Fruit fly (Drosophila melanogaster) whole organism, prepupa: ENCODE measurements around the gene CG31676.

Experiments
- Blimp-1 ChIP-seq: fragments of 200-800 bp; sonication (Bioruptor generic); optimal IDR thresholded peaks from 3 replicates; lab custom pipeline; 2017; ENCODE audit warnings: missing biosample characterization, missing genetic modification characterization, mild to moderate bottlenecking, moderate library complexity, missing genetic modification reagents
- CG6808 ChIP-seq: fragments of 200-800 bp; sonication (Bioruptor generic); optimal IDR thresholded peaks from 3 replicates; lab custom pipeline; 2017; ENCODE audit warnings: missing biosample characterization, missing genetic modification characterization, mild to moderate bottlenecking, moderate library complexity, missing genetic modification reagents
- CG6854 ChIP-seq: fragments of 200-800 bp; sonication (Bioruptor generic); optimal IDR thresholded peaks from 2 replicates; lab custom pipeline; 2017; ENCODE audit warnings: missing biosample characterization, mild to moderate bottlenecking, missing genetic modification characterization
- Eip78C ChIP-seq: fragments of 200-800 bp; sonication (Bioruptor generic); peaks from one replicate; lab custom pipeline; 2016; ENCODE audit warnings: missing biosample characterization, missing genetic modification characterization
- Smox ChIP-seq: fragments of 200-800 bp; sonication (Bioruptor generic); optimal IDR thresholded peaks from 3 replicates; lab custom pipeline; 2016; ENCODE audit warnings: missing biosample characterization, missing genetic modification characterization
- achi ChIP-seq: fragments of 200-800 bp; sonication (Bioruptor generic); optimal IDR thresholded peaks from 3 replicates; lab custom pipeline; 2016; ENCODE audit warnings: missing biosample characterization, missing genetic modification characterization
- dsx ChIP-seq: fragments of 200-800 bp; optimal IDR thresholded peaks from 3 replicates; lab custom pipeline; 2019; ENCODE audit warnings: missing biosample characterization, mild to moderate bottlenecking, missing genetic modification characterization, moderate library complexity; ENCODE audit not compliant: poor library complexity, severe bottlenecking
- net ChIP-seq: fragments of 200-800 bp; sonication (Bioruptor generic); optimal IDR thresholded peaks from 3 replicates; lab custom pipeline; 2016; ENCODE audit warnings: missing biosample characterization, missing genetic modification characterization
- spab ChIP-seq: fragments of 200-800 bp; sonication (Bioruptor generic); optimal IDR thresholded peaks from 2 replicates; lab custom pipeline; 2017; ENCODE audit warnings: missing biosample characterization, mild to moderate bottlenecking, missing genetic modification characterization, missing genetic modification reagents
- topi ChIP-seq: fragments of 200-800 bp; sonication (Bioruptor generic); optimal IDR thresholded peaks from 3 replicates; lab custom pipeline; 2016; ENCODE audit warnings: missing biosample characterization, missing genetic modification characterization

DNA sequence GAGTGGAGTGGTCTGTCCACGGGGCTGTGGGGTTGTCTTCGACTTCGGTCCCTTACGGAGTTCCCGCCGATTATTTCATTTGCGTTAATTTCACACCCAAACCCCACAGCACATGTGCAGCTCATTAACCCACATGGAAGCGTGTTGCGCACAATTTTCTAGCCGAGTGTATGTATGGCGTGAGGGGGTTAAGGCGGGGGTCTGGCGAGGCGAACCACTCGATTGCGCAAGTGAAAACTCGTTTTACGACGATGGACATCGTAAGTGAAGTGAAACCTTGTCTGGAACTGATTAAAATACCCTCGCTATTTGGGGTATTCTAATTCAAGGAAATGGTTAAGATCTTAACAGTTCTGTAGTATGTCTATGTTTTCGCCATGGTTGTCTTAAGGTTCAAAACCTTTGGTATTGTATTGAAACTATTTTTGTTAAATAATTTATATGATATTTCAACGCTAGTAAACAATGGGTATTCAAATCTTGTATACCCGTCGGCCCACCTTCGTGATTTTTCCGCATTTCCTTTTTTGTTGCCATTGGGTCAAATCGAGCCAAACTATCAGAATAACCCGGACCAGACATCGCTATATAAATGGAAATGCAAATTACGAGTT, 29.4 kb upstream of the CG31676 start:
- peak; percentile 82 for TF ChIP-seq achi (GFP tag; lab: Kevin White, UChicago)
- TF ChIP-seq CG6808 = peak; percentile 40
- TF ChIP-seq Smox (GFP tag; lab: Kevin White, UChicago) = no peak
- no peak for TF ChIP-seq Blimp-1
- peak; percentile 78 for TF ChIP-seq net
- TF ChIP-seq spab (GFP tag; lab: Kevin White, UChicago) = peak; percentile 43
- TF ChIP-seq Eip78C (GFP tag; lab: Kevin White, UChicago) = peak; percentile 91
- no peak for TF ChIP-seq topi (GFP tag; lab: Kevin White, UChicago)
- no peak for TF ChIP-seq CG6854 (GFP tag; lab: Kevin White, UChicago)
- TF ChIP-seq dsx (GFP tag; lab: Kevin White, UChicago) = peak; percentile 36
